Fruit fly (Drosophila melanogaster) whole organism, embryonic: ENCODE data around the gene CG15019.

Source experiments
- Adf1 ChIP-seq: fragments of 200-800 bp; sonication (Bioruptor generic); IDR thresholded peaks from 2 replicates; pipeline ENCODE4 v1.3.6; 2022; ENCODE audit warnings: missing biosample characterization, missing genetic modification characterization
- Bgb ChIP-seq: fragments of 200-800 bp; sonication (Bioruptor generic); IDR thresholded peaks from 2 replicates; pipeline ENCODE4 v1.3.6; 2022; ENCODE audit warnings: missing biosample characterization, missing genetic modification characterization; ENCODE audit not compliant: partially characterized antibody
- CG10267 ChIP-seq: fragments of 200-800 bp; sonication (Bioruptor generic); optimal IDR thresholded peaks from 2 replicates; lab custom pipeline; 2018; ENCODE audit warnings: missing biosample characterization, mild to moderate bottlenecking, missing genetic modification characterization, moderate library complexity
- CG12659 ChIP-seq: fragments of 200-800 bp; sonication (Bioruptor generic); optimal IDR thresholded peaks from 3 replicates; lab custom pipeline; 2017; ENCODE audit warnings: mild to moderate bottlenecking, missing biosample characterization, missing genetic modification reagents, missing genetic modification characterization
- CG13287 ChIP-seq: fragments of 200-800 bp; sonication (Bioruptor generic); IDR thresholded peaks from 2 replicates; pipeline ENCODE4 v1.3.6; 2022; ENCODE audit warnings: missing biosample characterization, missing genetic modification characterization; ENCODE audit not compliant: partially characterized antibody
- CG13624 ChIP-seq: fragments of 200-800 bp; sonication (Bioruptor generic); optimal IDR thresholded peaks from 2 replicates; lab custom pipeline; 2016; ENCODE audit warnings: missing biosample characterization, missing genetic modification characterization
- CG14710 ChIP-seq: fragments of 200-800 bp; sonication (Bioruptor generic); optimal IDR thresholded peaks from 3 replicates; lab custom pipeline; 2019; ENCODE audit warnings: missing biosample characterization, mild to moderate bottlenecking, missing genetic modification characterization, moderate library complexity
- CG1603 ChIP-seq: fragments of 200-800 bp; sonication (Bioruptor generic); optimal IDR thresholded peaks from 2 replicates; lab custom pipeline; 2019; ENCODE audit warnings: missing biosample characterization, mild to moderate bottlenecking, missing genetic modification characterization, moderate library complexity
- CG2120 ChIP-seq: fragments of 200-800 bp; sonication (Bioruptor generic); optimal IDR thresholded peaks from 3 replicates; lab custom pipeline; 2016; ENCODE audit warnings: missing biosample characterization, missing genetic modification characterization
- CG2129 ChIP-seq: fragments of 200-800 bp; sonication (Bioruptor generic); IDR thresholded peaks from 2 replicates; pipeline ENCODE4 v1.3.6; 2022; ENCODE audit warnings: missing biosample characterization, missing genetic modification characterization; ENCODE audit not compliant: partially characterized antibody
- CG5245 ChIP-seq: fragments of 200-800 bp; sonication (Bioruptor generic); optimal IDR thresholded peaks from 3 replicates; lab custom pipeline; 2016; ENCODE audit warnings: missing biosample characterization, missing genetic modification characterization
- CG6175 ChIP-seq: fragments of 200-800 bp; sonication (Bioruptor generic); IDR thresholded peaks from 3 replicates; pipeline ENCODE4 v1.3.6; 2022; ENCODE audit warnings: missing biosample characterization, missing genetic modification characterization
- CG6272 ChIP-seq: fragments of 200-800 bp; sonication (Bioruptor generic); IDR thresholded peaks from 2 replicates; pipeline ENCODE4 v1.3.6; 2022; ENCODE audit warnings: missing biosample characterization, missing genetic modification characterization
- CG7357 ChIP-seq: fragments of 200-800 bp; sonication (Bioruptor generic); IDR thresholded peaks from 3 replicates; pipeline ENCODE4 v1.3.6; 2022; ENCODE audit warnings: missing biosample characterization, missing genetic modification characterization
- Camta ChIP-seq: fragments of 200-800 bp; sonication (Bioruptor generic); optimal IDR thresholded peaks from 2 replicates; lab custom pipeline; 2016; ENCODE audit warnings: missing biosample characterization, missing genetic modification characterization
- D19B ChIP-seq: fragments of 200-800 bp; sonication (Bioruptor generic); optimal IDR thresholded peaks from 2 replicates; lab custom pipeline; 2017; ENCODE audit warnings: missing biosample characterization, mild to moderate bottlenecking, missing genetic modification characterization
- Dp ChIP-seq: fragments of 200-800 bp; sonication (Bioruptor generic); optimal IDR thresholded peaks from 2 replicates; lab custom pipeline; 2018; ENCODE audit warnings: missing biosample characterization, mild to moderate bottlenecking, missing genetic modification characterization, moderate library complexity
- E2f2 ChIP-seq: fragments of 200-800 bp; sonication (Bioruptor generic); IDR thresholded peaks from 2 replicates; pipeline ENCODE4 v1.3.6; 2022; ENCODE audit warnings: missing biosample characterization, missing genetic modification characterization
- Ets97D ChIP-seq: fragments of 200-800 bp; sonication (Bioruptor generic); optimal IDR thresholded peaks from 3 replicates; lab custom pipeline; 2016; ENCODE audit warnings: missing biosample characterization, missing genetic modification characterization
- HLH4C ChIP-seq: fragments of 200-800 bp; sonication (Bioruptor generic); IDR thresholded peaks from 3 replicates; pipeline ENCODE4 v1.3.6; 2022; ENCODE audit warnings: missing biosample characterization, missing genetic modification characterization; ENCODE audit not compliant: partially characterized antibody
- Pdp1 ChIP-seq, 2 experiments: fragments of 200-800 bp; sonication (Bioruptor generic); optimal IDR thresholded peaks; 3 replicates each; lab custom pipeline; 2016; ENCODE audit warnings: missing biosample characterization in 2 of 2, missing genetic modification characterization in 2 of 2, mild to moderate bottlenecking in 1 of 2, moderate library complexity in 1 of 2
- Rfx ChIP-seq: fragments of 200-800 bp; sonication (Bioruptor generic); IDR thresholded peaks from 2 replicates; pipeline ENCODE4 v1.3.6; 2022; ENCODE audit warnings: missing biosample characterization, missing genetic modification characterization
- Sry-δ ChIP-seq: fragments of 200-800 bp; sonication (Bioruptor generic); optimal IDR thresholded peaks from 2 replicates; lab custom pipeline; 2016; ENCODE audit warnings: missing biosample characterization, missing genetic modification characterization
- Tbp ChIP-seq: fragments of >200 bp; optimal IDR thresholded peaks from 2 replicates; lab custom pipeline; 2018; ENCODE audit warnings: missing biosample characterization, missing genetic modification characterization
- amos ChIP-seq: fragments of 200-800 bp; sonication (Bioruptor generic); IDR thresholded peaks from 2 replicates; pipeline ENCODE4 v1.3.6; 2022; ENCODE audit warnings: missing biosample characterization, missing genetic modification characterization; ENCODE audit not compliant: partially characterized antibody
- bab2 ChIP-seq: fragments of 200-800 bp; sonication (Bioruptor generic); optimal IDR thresholded peaks from 2 replicates; lab custom pipeline; 2016; ENCODE audit warnings: missing biosample characterization, missing genetic modification characterization
- bbx ChIP-seq: fragments of 200-800 bp; sonication (Bioruptor generic); IDR thresholded peaks from 2 replicates; pipeline ENCODE4 v1.3.6; 2022; ENCODE audit warnings: missing biosample characterization, missing genetic modification characterization; ENCODE audit not compliant: partially characterized antibody
- chinmo ChIP-seq: fragments of 200-800 bp; sonication (Bioruptor generic); IDR thresholded peaks from 4 replicates; pipeline ENCODE4 v1.3.6; 2022; ENCODE audit warnings: missing biosample characterization, missing genetic modification characterization; ENCODE audit not compliant: partially characterized antibody
- chm ChIP-seq: fragments of 200-800 bp; sonication (Bioruptor generic); IDR thresholded peaks from 2 replicates; pipeline ENCODE4 v1.3.6; 2022; ENCODE audit warnings: missing biosample characterization, missing genetic modification characterization
- croc ChIP-seq: fragments of 200-800 bp; sonication (Bioruptor generic); conservative IDR thresholded peaks from 3 replicates; pipeline ENCODE4 v1.3.6; 2022; ENCODE audit warnings: missing biosample characterization, missing genetic modification characterization
- disco-r ChIP-seq: fragments of 200-800 bp; sonication (Bioruptor generic); optimal IDR thresholded peaks from 2 replicates; lab custom pipeline; 2016; ENCODE audit warnings: missing biosample characterization, missing genetic modification characterization
- dm ChIP-seq: fragments of 200-800 bp; sonication (Bioruptor generic); optimal IDR thresholded peaks from 3 replicates; lab custom pipeline; 2016; ENCODE audit warnings: missing biosample characterization, missing genetic modification characterization
- gfzf ChIP-seq: fragments of 200-800 bp; sonication (Bioruptor generic); optimal IDR thresholded peaks from 2 replicates; lab custom pipeline; 2016; ENCODE audit warnings: missing biosample characterization, mild to moderate bottlenecking, missing genetic modification characterization, moderate library complexity
- hbn ChIP-seq: fragments of 200-800 bp; sonication (Bioruptor generic); IDR thresholded peaks from 2 replicates; pipeline ENCODE4 v1.3.6; 2022; ENCODE audit warnings: missing biosample characterization, missing genetic modification characterization; ENCODE audit not compliant: partially characterized antibody
- inv ChIP-seq: fragments of 200-800 bp; sonication (Bioruptor generic); IDR thresholded peaks from 2 replicates; pipeline ENCODE4 v1.3.6; 2022; ENCODE audit warnings: missing biosample characterization, missing genetic modification characterization; ENCODE audit not compliant: partially characterized antibody
- knrl ChIP-seq: fragments of 200-800 bp; sonication (Bioruptor generic); IDR thresholded peaks from 3 replicates; pipeline ENCODE4 v1.3.6; 2022; ENCODE audit warnings: missing biosample characterization, missing genetic modification characterization; ENCODE audit not compliant: partially characterized antibody
- lola ChIP-seq, 3 experiments: fragments of >200 bp in 2 of 3; fragments of 200-800 bp in 1 of 3; sonication (Bioruptor generic) in 1 of 3; optimal IDR thresholded peaks; 2 replicates each; lab custom pipeline; 2017 to 2019; ENCODE audit warnings: missing biosample characterization in 3 of 3, missing genetic modification characterization in 3 of 3, mild to moderate bottlenecking in 1 of 3, moderate library complexity in 1 of 3
- mirr ChIP-seq: fragments of 200-800 bp; sonication (Bioruptor generic); optimal IDR thresholded peaks from 3 replicates; lab custom pipeline; 2018; ENCODE audit warnings: missing biosample characterization, mild to moderate bottlenecking, missing genetic modification characterization
- nerfin-2 ChIP-seq: fragments of 200-800 bp; sonication (Bioruptor generic); IDR thresholded peaks from 2 replicates; pipeline ENCODE4 v1.3.6; 2022; ENCODE audit warnings: missing biosample characterization, missing genetic modification characterization; ENCODE audit not compliant: partially characterized antibody
- odd ChIP-seq: fragments of 200-800 bp; sonication (Bioruptor generic); optimal IDR thresholded peaks from 2 replicates; lab custom pipeline; 2017; ENCODE audit warnings: missing biosample characterization, mild to moderate bottlenecking, missing genetic modification characterization
- phol ChIP-seq: fragments of 200-800 bp; sonication (Bioruptor generic); optimal IDR thresholded peaks from 3 replicates; lab custom pipeline; 2018; ENCODE audit warnings: missing biosample characterization, mild to moderate bottlenecking, missing genetic modification characterization, moderate library complexity
- pzg ChIP-seq: fragments of 200-800 bp; sonication (Bioruptor generic); optimal IDR thresholded peaks from 3 replicates; lab custom pipeline; 2018; ENCODE audit warnings: missing biosample characterization, mild to moderate bottlenecking, missing genetic modification characterization, moderate library complexity
- sens ChIP-seq: fragments of 200-800 bp; sonication (Bioruptor generic); peaks from one replicate; lab custom pipeline; 2016; ENCODE audit warnings: missing biosample characterization, missing genetic modification characterization
- sima ChIP-seq: fragments of 200-800 bp; sonication (Bioruptor generic); optimal IDR thresholded peaks from 2 replicates; lab custom pipeline; 2016; ENCODE audit warnings: missing biosample characterization, missing genetic modification characterization
- sna ChIP-seq: fragments of 200-800 bp; sonication (Bioruptor generic); IDR thresholded peaks from 2 replicates; pipeline ENCODE4 v1.3.6; 2022; ENCODE audit warnings: missing biosample characterization, missing genetic modification characterization; ENCODE audit not compliant: partially characterized antibody
- sob ChIP-seq: fragments of 200-800 bp; sonication (Bioruptor generic); IDR thresholded peaks from 2 replicates; pipeline ENCODE4 v1.3.6; 2022; ENCODE audit warnings: missing biosample characterization, missing genetic modification characterization
- sqz ChIP-seq: fragments of 200-800 bp; sonication (Bioruptor generic); optimal IDR thresholded peaks from 3 replicates; lab custom pipeline; 2018; ENCODE audit warnings: missing biosample characterization, mild to moderate bottlenecking, missing genetic modification characterization
- trem ChIP-seq: fragments of 200-800 bp; optimal IDR thresholded peaks from 3 replicates; lab custom pipeline; 2019; ENCODE audit warnings: missing biosample characterization, mild to moderate bottlenecking, missing genetic modification characterization, moderate library complexity
- twi ChIP-seq: fragments of 200-800 bp; optimal IDR thresholded peaks from 2 replicates; lab custom pipeline; 2019; ENCODE audit warnings: missing biosample characterization, mild to moderate bottlenecking, missing genetic modification characterization, moderate library complexity

Gene CG15019

DNA sequence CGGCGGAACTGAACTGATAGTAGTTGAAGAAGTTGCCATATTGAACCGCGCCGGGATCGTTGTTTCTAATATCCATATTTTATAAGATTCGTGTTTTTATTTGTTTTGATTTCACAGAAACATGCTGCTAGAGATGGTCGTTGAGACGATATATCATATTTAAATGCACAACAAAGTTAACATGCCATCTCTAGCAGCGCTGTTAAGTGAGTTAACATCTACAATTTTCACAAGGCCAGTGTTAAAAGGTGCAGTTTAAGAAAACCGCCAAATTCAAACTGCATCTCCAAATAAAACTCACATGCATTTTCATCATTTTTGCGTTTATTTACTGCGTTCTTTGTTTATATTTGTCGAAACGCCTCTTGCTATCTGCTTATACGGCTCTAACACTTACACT lies 38.5 kb downstream of the CG15019 start, which contains the start of gene CG11342 (continued):
- TF ChIP-seq disco-r (GFP tag; lab: Kevin White, UChicago) (no peak), bab2 (GFP tag; lab: Kevin White, UChicago) (no peak), Rfx (GFP tag; lab: Robert Waterston, UW) (peak; percentile 43; the same call in 1 of the 2 replicates), Ets97D (GFP tag; lab: Kevin White, UChicago) (peak; percentile 58), knrl (GFP tag; lab: Robert Waterston, UW) (peak; percentile 80), odd (GFP tag; lab: Kevin White, UChicago) (no peak), sob (GFP tag; lab: Robert Waterston, UW) (0 out of 2 replicates have a peak, but pooled peaks have one; percentile 10), CG2129 (peak; percentile 66; the same call in 1 of the 2 replicates), mirr (no peak), hbn (peak; percentile 94), CG13624 (GFP tag; lab: Kevin White, UChicago) (peak; percentile 14), CG1603 (tag; lab: Kevin White, UChicago) (peak; percentile 46), CG12659 (peak; percentile 15), phol (tag; lab: Kevin White, UChicago) (no peak), CG14710 (tag; lab: Kevin White, UChicago) (peak; percentile 17), sqz (GFP tag; lab: Kevin White, UChicago) (no peak), sens (peak; percentile 42), HLH4C (GFP tag; lab: Robert Waterston, UW) (peak; percentile 67), Pdp1 (GFP tag; optimal IDR thresholded peaks at IDR 0.05; lab: Kevin White, UChicago) (peak in 1 of 2 experiments; percentile 3), lola (GFP tag; optimal IDR thresholded peaks at IDR 0.05; lab: Kevin White, UChicago) (no peak), sima (GFP tag; lab: Kevin White, UChicago) (no peak), CG6175 (GFP tag; lab: Robert Waterston, UW) (no peak), trem (tag; lab: Kevin White, UChicago) (peak; percentile 47), Tbp (GFP tag; lab: Kevin White, UChicago) (no peak), CG7357 (GFP tag; lab: Robert Waterston, UW) (no peak), CG5245 (no peak), chinmo (GFP tag; lab: Robert Waterston, UW) (peak; percentile 82; the same call in 2 of the 4 replicates), Camta (GFP tag; lab: Kevin White, UChicago) (no peak), CG2120 (GFP tag; lab: Kevin White, UChicago) (peak; percentile 38), amos (peak; percentile 85), gfzf (peak; percentile 19), Adf1 (GFP tag; lab: Robert Waterston, UW) (no peak), D19B (GFP tag; lab: Kevin White, UChicago) (no peak), twi (no peak), sna (peak; percentile 89), bbx (GFP tag; lab: Robert Waterston, UW) (peak; percentile 84), Bgb (GFP tag; lab: Robert Waterston, UW) (peak; percentile 82), chm (GFP tag; lab: Robert Waterston, UW) (no peak), pzg (GFP tag; lab: Kevin White, UChicago) (peak; percentile 42), E2f2 (GFP tag; lab: Robert Waterston, UW) (peak; percentile 93), Dp (peak; percentile 89), croc (no peak), CG10267 (tag; lab: Kevin White, UChicago) (peak; percentile 89), dm (GFP tag; lab: Kevin White, UChicago) (peak; percentile 47), Sry-δ (GFP tag; lab: Kevin White, UChicago) (peak; percentile 85), CG6272 (no peak), inv (peak; percentile 64; the same call in 1 of the 2 replicates), nerfin-2 (GFP tag; lab: Robert Waterston, UW) (peak; percentile 34; the same call in 1 of the 2 replicates), CG13287 (GFP tag; lab: Robert Waterston, UW) (peak; percentile 94)
